Worm (Caenorhabditis elegans): ENCODE data around the gene far-1.

The far-1 gene

ce11 chrIII:9081055-9081454 lies at the start of gene far-1:
Gene far-1 (minus strand): TSS chrIII:9081179.
- TF ChIP-seq fos-1 (tag; optimal IDR thresholded peaks at IDR 0.05) (no peak), unc-86 (tag; optimal IDR thresholded peaks at IDR 0.05) (no peak), sptf-1 (tag; optimal IDR thresholded peaks at IDR 0.05) (no peak), zip-4 (GFP tag; optimal IDR thresholded peaks at IDR 0.05) (no peak), lin-14 (GFP tag; optimal IDR thresholded peaks at IDR 0.05) (peak; percentile 28), dpl-1 (GFP tag; optimal IDR thresholded peaks at IDR 0.05) (no peak), nhr-19 (GFP tag; conservative IDR thresholded peaks at IDR 0.05) (peak; percentile 22), hpl-2 (GFP tag; optimal IDR thresholded peaks at IDR 0.05) (no peak), C34B4.2 (tag; optimal IDR thresholded peaks at IDR 0.05) (no peak), pag-3 (tag; optimal IDR thresholded peaks at IDR 0.05; ENCODE audit: borderline replicate concordance, insufficient read depth) (no peak), dsc-1 (tag; optimal IDR thresholded peaks at IDR 0.05) (peak; percentile 72), F16B12.6 (tag; optimal IDR thresholded peaks at IDR 0.05) (no peak), pax-3 (tag; optimal IDR thresholded peaks at IDR 0.05) (no peak), swsn-7 (tag; optimal IDR thresholded peaks at IDR 0.05) (peak; percentile 13), ama-1 (optimal IDR thresholded peaks at IDR 0.05) (peak; percentile 49), rnt-1 (tag; optimal IDR thresholded peaks at IDR 0.05) (peak; percentile 49), efl-3 (GFP tag; optimal IDR thresholded peaks at IDR 0.05) (no peak), skn-1 (tag; optimal IDR thresholded peaks at IDR 0.05) (no peak), isw-1 (GFP tag; IDR thresholded peaks at IDR 0.05) (no peak), nhr-11 (tag; optimal IDR thresholded peaks at IDR 0.05) (peak; percentile 10), nhr-20 (tag; optimal IDR thresholded peaks at IDR 0.05) (peak; percentile 38), lsy-2 (tag; optimal IDR thresholded peaks at IDR 0.05) (peak; percentile 12 to 30), sox-4 (tag; optimal IDR thresholded peaks at IDR 0.05) (no peak), nhr-77 (tag; optimal IDR thresholded peaks at IDR 0.05) (no peak), nhr-71 (tag; optimal IDR thresholded peaks at IDR 0.05) (peak; percentile 60), alr-1 (tag; optimal IDR thresholded peaks at IDR 0.05; ENCODE audit: borderline replicate concordance) (no peak), ets-5 (GFP tag; IDR thresholded peaks at IDR 0.05) (no peak), lir-3 (tag; optimal IDR thresholded peaks at IDR 0.05; ENCODE audit: poor library complexity) (peak; percentile 14), fkh-4 (tag; optimal IDR thresholded peaks at IDR 0.05; ENCODE audit: borderline replicate concordance) (peak; percentile 48), C04F5.9 (tag; optimal IDR thresholded peaks at IDR 0.05) (no peak), snu-23 (GFP tag; optimal IDR thresholded peaks at IDR 0.05) (peak; percentile 39), elt-2 (tag; optimal IDR thresholded peaks at IDR 0.05) (no peak)

DNA sequence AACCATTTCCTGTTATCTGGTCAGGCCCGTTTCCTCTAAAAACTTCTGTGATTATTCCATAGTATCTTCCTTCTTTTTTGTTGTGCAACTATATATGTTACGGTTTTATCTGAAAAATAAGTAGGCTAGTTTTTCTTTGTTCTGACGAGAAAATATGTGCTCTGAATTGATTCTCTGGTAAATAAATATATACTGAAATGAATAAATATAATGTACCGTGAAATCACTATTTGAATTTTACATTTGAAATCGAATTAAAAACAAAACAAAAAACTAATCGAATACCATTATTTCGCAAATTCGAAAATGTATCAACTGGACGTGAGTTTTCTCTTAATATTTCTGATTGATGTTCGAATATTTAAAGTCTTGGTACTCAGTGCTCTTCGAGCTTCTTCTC lies 49.6 kb upstream of the far-1 start, which contains the start of gene ZK512.10:
ZK512.10 (plus strand) TSS at position 301 of the 400 bp plus-strand sequence.
- TF ChIP-seq aha-1 (tag; optimal IDR thresholded peaks at IDR 0.05) (no peak), isw-1 (GFP tag; IDR thresholded peaks at IDR 0.05) (no peak), snpc-4 (tag; optimal IDR thresholded peaks at IDR 0.05) (no peak), grh-1 (GFP tag; IDR thresholded peaks at IDR 0.05) (no peak), zip-4 (GFP tag; optimal IDR thresholded peaks at IDR 0.05) (no peak), tbx-2 (tag; optimal IDR thresholded peaks at IDR 0.05) (no peak), dpl-1 (GFP tag; optimal IDR thresholded peaks at IDR 0.05) (no peak), alr-1 (tag; optimal IDR thresholded peaks at IDR 0.05; ENCODE audit: borderline replicate concordance) (no peak), mdl-1 (tag; optimal IDR thresholded peaks at IDR 0.05) (no peak), hlh-17 (GFP tag; optimal IDR thresholded peaks at IDR 0.05; ENCODE audit: borderline replicate concordance) (no peak), xbp-1 (tag; optimal IDR thresholded peaks at IDR 0.05) (no peak), nhr-84 (tag; optimal IDR thresholded peaks at IDR 0.05) (no peak), nhr-77 (tag; optimal IDR thresholded peaks at IDR 0.05) (no peak), lir-3 (tag; optimal IDR thresholded peaks at IDR 0.05; ENCODE audit: poor library complexity) (no peak), lin-15B (tag; optimal IDR thresholded peaks at IDR 0.05) (no peak), C04F5.9 (tag; optimal IDR thresholded peaks at IDR 0.05) (no peak), nhr-28 (tag; optimal IDR thresholded peaks at IDR 0.05) (no peak), fos-1 (tag; optimal IDR thresholded peaks at IDR 0.05) (no peak)
